Worm (Caenorhabditis elegans): ENCODE data around the gene R52.6.

The R52.6 gene

ce11 chrII:2140817-2141216 is 28.0 kb upstream of the R52.6 start, which contains the start of gene C40A11.3:
C40A11.3 (plus strand) TSS chrII:2141117.
- TF ChIP-seq snpc-3.4 (tag; optimal IDR thresholded peaks at IDR 0.05) (no peak), aptf-2 (GFP tag; conservative IDR thresholded peaks at IDR 0.05) (no peak), xnd-1 (tag; optimal IDR thresholded peaks at IDR 0.05) (no peak), F37B4.10 (GFP tag; IDR thresholded peaks at IDR 0.05) (no peak), unc-62 (GFP tag; optimal IDR thresholded peaks at IDR 0.05) (no peak), nfya-2 (GFP tag; IDR thresholded peaks at IDR 0.05) (no peak), ceh-79 (tag; optimal IDR thresholded peaks at IDR 0.05) (no peak), lir-1 (GFP tag; conservative IDR thresholded peaks at IDR 0.05) (no peak), mes-4 (tag; optimal IDR thresholded peaks at IDR 0.05) (no peak), C06A6.2 (GFP tag; conservative IDR thresholded peaks at IDR 0.05) (no peak), madf-3 (GFP tag; IDR thresholded peaks at IDR 0.05) (no peak), nhr-90 (tag; optimal IDR thresholded peaks at IDR 0.05) (no peak), K11D2.4 (GFP tag; IDR thresholded peaks at IDR 0.05) (no peak), sdz-38 (tag; optimal IDR thresholded peaks at IDR 0.05) (no peak)

ce11 chrII:2138901-2139300 is 26.1 kb upstream of the R52.6 start:
- TF ChIP-seq ceh-40 (GFP tag; IDR thresholded peaks at IDR 0.05) (no peak), C17E4.6 (GFP tag; IDR thresholded peaks at IDR 0.05) (no peak), ceh-91 (GFP tag; IDR thresholded peaks at IDR 0.05) (no peak), F33H1.4 (GFP tag; IDR thresholded peaks at IDR 0.05) (no peak), B0019.2 (GFP tag; conservative IDR thresholded peaks at IDR 0.05) (no peak), lin-54 (GFP tag; optimal IDR thresholded peaks at IDR 0.05) (no peak), bed-2 (GFP tag; IDR thresholded peaks at IDR 0.05) (no peak), F37B4.10 (GFP tag; IDR thresholded peaks at IDR 0.05) (no peak), bed-1 (GFP tag; IDR thresholded peaks at IDR 0.05) (no peak), cebp-2 (GFP tag; IDR thresholded peaks at IDR 0.05) (no peak), B0035.1 (tag; optimal IDR thresholded peaks at IDR 0.05) (no peak), attf-5 (GFP tag; optimal IDR thresholded peaks at IDR 0.05) (no peak), zfh-2 (GFP tag; conservative IDR thresholded peaks at IDR 0.05) (no peak), madf-6 (GFP tag; IDR thresholded peaks at IDR 0.05) (no peak), lin-40 (tag; optimal IDR thresholded peaks at IDR 0.05) (no peak), ekl-4 (GFP tag; IDR thresholded peaks at IDR 0.05) (no peak)

- TF ChIP-seq athp-1 (tag; optimal IDR thresholded peaks at IDR 0.05) (no peak), Y56A3A.18 (GFP tag; IDR thresholded peaks at IDR 0.05) (no peak), T07F8.4 (tag; optimal IDR thresholded peaks at IDR 0.05) (no peak), F49E8.2 (tag; optimal IDR thresholded peaks at IDR 0.05; ENCODE audit: insufficient read depth) (no peak), akir-1 (GFP tag; optimal IDR thresholded peaks at IDR 0.05) (no peak), tlf-1 (GFP tag; optimal IDR thresholded peaks at IDR 0.05) (no peak), hmg-20 (GFP tag; IDR thresholded peaks at IDR 0.05) (no peak), F55B11.4 (tag; optimal IDR thresholded peaks at IDR 0.05; ENCODE audit: borderline replicate concordance, insufficient read depth) (no peak), ceh-58 (GFP tag; IDR thresholded peaks at IDR 0.05) (no peak), D2030.7 (GFP tag; IDR thresholded peaks at IDR 0.05) (no peak), ceh-100 (GFP tag; IDR thresholded peaks at IDR 0.05) (no peak), ceh-40 (GFP tag; IDR thresholded peaks at IDR 0.05) (no peak), nhr-179 (tag; optimal IDR thresholded peaks at IDR 0.05) (no peak), nhr-90 (tag; optimal IDR thresholded peaks at IDR 0.05) (no peak), ekl-4 (GFP tag; IDR thresholded peaks at IDR 0.05) (no peak), attf-5 (GFP tag; optimal IDR thresholded peaks at IDR 0.05) (no peak), ceh-27 (GFP tag; optimal IDR thresholded peaks at IDR 0.05) (no peak), dpff-1 (tag; optimal IDR thresholded peaks at IDR 0.05) (no peak)
Measured at ce11 chrII:2137235-2137634, 24.4 kb upstream of the R52.6 start, which contains the start of gene C40A11.4. C40A11.4 (plus strand) TSS chrII:2137422.
